Worm (Caenorhabditis elegans): ENCODE measurements around the gene cal-8.

ce11 chrII:5512473-5513097 lies 30.7 kb upstream of the cal-8 start:
- TF ChIP-seq snpc-4 (tag; optimal IDR thresholded peaks at IDR 0.05) (no peak), nhr-11 (tag; optimal IDR thresholded peaks at IDR 0.05) (no peak), nhr-237 (tag; optimal IDR thresholded peaks at IDR 0.05) (no peak), nhr-77 (tag; optimal IDR thresholded peaks at IDR 0.05) (no peak), egl-27 (tag; optimal IDR thresholded peaks at IDR 0.05) (no peak), lin-15B (tag; optimal IDR thresholded peaks at IDR 0.05) (no peak), nhr-76 (tag; optimal IDR thresholded peaks at IDR 0.05) (no peak), fos-1 (tag; optimal IDR thresholded peaks at IDR 0.05) (no peak)

All from whole organism, L3 larva.